Fruit fly (Drosophila melanogaster) whole organism, embryonic: ENCODE measurements around the gene Ufd4.

ENCODE experiments used
- Awh ChIP-seq: fragments of 200-800 bp; sonication (Bioruptor generic); IDR thresholded peaks from 2 replicates; pipeline ENCODE4, ENCODE4 v1.3.6; 2022; ENCODE audit warnings: missing biosample characterization, missing genetic modification characterization
- BtbVII ChIP-seq: fragments of 200-800 bp; sonication (Bioruptor generic); optimal IDR thresholded peaks from 3 replicates; lab custom pipeline; 2017; ENCODE audit warnings: missing biosample characterization, mild to moderate bottlenecking, missing genetic modification characterization
- CG10274 ChIP-seq: fragments of 200-800 bp; sonication (Bioruptor generic); optimal IDR thresholded peaks from 3 replicates; lab custom pipeline; 2017; ENCODE audit warnings: missing biosample characterization, mild to moderate bottlenecking, missing genetic modification characterization
- CG10321 ChIP-seq: fragments of 200-800 bp; sonication (Bioruptor generic); IDR thresholded peaks from 2 replicates; pipeline ENCODE4 v1.3.6; 2022; ENCODE audit warnings: missing biosample characterization, missing genetic modification characterization
- CG10366 ChIP-seq: fragments of 200-800 bp; sonication (Bioruptor generic); IDR thresholded peaks from 2 replicates; pipeline ENCODE4 v1.3.6; 2022; ENCODE audit warnings: missing biosample characterization, missing genetic modification characterization
- CG10654 ChIP-seq: fragments of 200-800 bp; sonication (Bioruptor generic); optimal IDR thresholded peaks from 2 replicates; lab custom pipeline; 2016; ENCODE audit warnings: missing biosample characterization, missing genetic modification characterization
- CG12659 ChIP-seq: fragments of 200-800 bp; sonication (Bioruptor generic); optimal IDR thresholded peaks from 3 replicates; lab custom pipeline; 2017; ENCODE audit warnings: mild to moderate bottlenecking, missing biosample characterization, missing genetic modification reagents, missing genetic modification characterization
- CG12744 ChIP-seq: fragments of 200-800 bp; sonication (Bioruptor generic); optimal IDR thresholded peaks from 2 replicates; lab custom pipeline; 2016; ENCODE audit warnings: missing biosample characterization, missing genetic modification characterization
- CG15514 ChIP-seq: fragments of 200-800 bp; sonication (Bioruptor generic); optimal IDR thresholded peaks from 3 replicates; lab custom pipeline; 2017; ENCODE audit warnings: missing biosample characterization, missing genetic modification characterization, mild to moderate bottlenecking, moderate library complexity, missing genetic modification reagents
- CG1647 ChIP-seq: fragments of 200-800 bp; sonication (Bioruptor generic); optimal IDR thresholded peaks from 3 replicates; lab custom pipeline; 2016; ENCODE audit warnings: missing biosample characterization, missing genetic modification characterization
- CG17568 ChIP-seq: fragments of 200-800 bp; sonication (Bioruptor generic); optimal IDR thresholded peaks from 2 replicates; lab custom pipeline; 2018; ENCODE audit warnings: missing biosample characterization, mild to moderate bottlenecking, missing genetic modification characterization, moderate library complexity
- CG30431 ChIP-seq: fragments of 200-800 bp; sonication (Bioruptor generic); optimal IDR thresholded peaks from 2 replicates; lab custom pipeline; 2017; ENCODE audit warnings: missing biosample characterization, missing genetic modification characterization
- CG31388 ChIP-seq: fragments of 200-800 bp; sonication (Bioruptor generic); optimal IDR thresholded peaks from 2 replicates; lab custom pipeline; 2016; ENCODE audit warnings: missing biosample characterization, missing genetic modification characterization
- CG31441 ChIP-seq: fragments of 200-800 bp; sonication (Bioruptor generic); IDR thresholded peaks from 2 replicates; pipeline ENCODE4 v1.3.6; 2022; ENCODE audit warnings: missing biosample characterization, missing genetic modification characterization
- CG32767 ChIP-seq: fragments of 200-800 bp; sonication (Bioruptor generic); IDR thresholded peaks from 2 replicates; pipeline ENCODE4 v1.3.6; 2022; ENCODE audit warnings: missing biosample characterization, missing genetic modification characterization
- CG3847 ChIP-seq: fragments of 200-800 bp; sonication (Bioruptor generic); IDR thresholded peaks from 2 replicates; pipeline ENCODE4 v1.3.6; 2022; ENCODE audit warnings: missing biosample characterization, missing genetic modification characterization
- CG7987 ChIP-seq: fragments of 200-800 bp; sonication (Bioruptor generic); optimal IDR thresholded peaks from 2 replicates; lab custom pipeline; 2018; ENCODE audit warnings: missing biosample characterization, mild to moderate bottlenecking, missing genetic modification characterization, moderate library complexity
- CG8359 ChIP-seq: fragments of 200-800 bp; sonication (Bioruptor generic); optimal IDR thresholded peaks from 2 replicates; lab custom pipeline; 2017; ENCODE audit warnings: missing biosample characterization, mild to moderate bottlenecking, missing genetic modification characterization, borderline replicate concordance
- CG9437 ChIP-seq: fragments of 200-800 bp; sonication (Bioruptor generic); optimal IDR thresholded peaks from 2 replicates; lab custom pipeline; 2018; ENCODE audit warnings: missing biosample characterization, mild to moderate bottlenecking, missing genetic modification characterization
- CHES-1-like ChIP-seq: fragments of 200-800 bp; sonication (Bioruptor generic); optimal IDR thresholded peaks from 2 replicates; lab custom pipeline; 2016; ENCODE audit warnings: missing biosample characterization, missing genetic modification characterization
- Dip3 ChIP-seq: fragments of 200-800 bp; sonication (Bioruptor generic); optimal IDR thresholded peaks from 3 replicates; lab custom pipeline; 2016; ENCODE audit warnings: missing biosample characterization, missing genetic modification characterization
- Dp ChIP-seq: fragments of 200-800 bp; sonication (Bioruptor generic); optimal IDR thresholded peaks from 2 replicates; lab custom pipeline; 2018; ENCODE audit warnings: missing biosample characterization, mild to moderate bottlenecking, missing genetic modification characterization, moderate library complexity
- E2f1 ChIP-seq: fragments of 200-800 bp; sonication (Bioruptor generic); IDR thresholded peaks from 2 replicates; pipeline ENCODE4 v1.3.6; 2022; ENCODE audit warnings: missing biosample characterization, missing genetic modification characterization
- Fer1 ChIP-seq: fragments of 200-800 bp; sonication (Bioruptor generic); optimal IDR thresholded peaks from 2 replicates; lab custom pipeline; 2017; ENCODE audit warnings: missing biosample characterization, mild to moderate bottlenecking, missing genetic modification characterization
- HLH3B ChIP-seq: fragments of 200-800 bp; sonication (Bioruptor generic); IDR thresholded peaks from 2 replicates; pipeline ENCODE4 v1.3.6; 2022; ENCODE audit warnings: missing biosample characterization, missing genetic modification characterization
- Hr39 ChIP-seq: fragments of >200 bp; optimal IDR thresholded peaks from 2 replicates; lab custom pipeline; 2017
- Kr ChIP-seq: fragments of 200-800 bp; sonication (Bioruptor generic); optimal IDR thresholded peaks from 2 replicates; lab custom pipeline; 2017; ENCODE audit warnings: missing biosample characterization, mild to moderate bottlenecking, missing genetic modification characterization
- Optix ChIP-seq: fragments of 200-800 bp; sonication (Bioruptor generic); IDR thresholded peaks from 3 replicates; pipeline ENCODE4 v1.3.6; 2022; ENCODE audit warnings: missing biosample characterization, missing genetic modification characterization
- Ravus ChIP-seq: fragments of 200-800 bp; sonication (Bioruptor generic); IDR thresholded peaks from 2 replicates; pipeline ENCODE4 v1.3.6; 2022; ENCODE audit warnings: missing biosample characterization, missing genetic modification characterization
- Rx ChIP-seq: fragments of 200-800 bp; sonication (Bioruptor generic); IDR thresholded peaks from 2 replicates; pipeline ENCODE4 v1.3.6; 2022; ENCODE audit warnings: missing biosample characterization, missing genetic modification characterization
- Spps ChIP-seq: fragments of 200-800 bp; sonication (Bioruptor generic); optimal IDR thresholded peaks from 2 replicates; lab custom pipeline; 2018; ENCODE audit warnings: missing biosample characterization, mild to moderate bottlenecking, missing genetic modification characterization
- ase ChIP-seq: fragments of 200-800 bp; sonication (Bioruptor generic); IDR thresholded peaks from 3 replicates; pipeline ENCODE4 v1.3.6; 2022; ENCODE audit warnings: missing biosample characterization, missing genetic modification characterization
- ash1 ChIP-seq: fragments of 200-800 bp; sonication (Bioruptor generic); optimal IDR thresholded peaks from 2 replicates; lab custom pipeline; 2018; ENCODE audit warnings: missing biosample characterization, mild to moderate bottlenecking, missing genetic modification characterization
- az2 ChIP-seq: fragments of 200-800 bp; sonication (Bioruptor generic); optimal IDR thresholded peaks from 3 replicates; lab custom pipeline; 2016; ENCODE audit warnings: missing biosample characterization, missing genetic modification characterization
- bbx ChIP-seq: fragments of 200-800 bp; sonication (Bioruptor generic); IDR thresholded peaks from 2 replicates; pipeline ENCODE4 v1.3.6; 2022; ENCODE audit warnings: missing biosample characterization, missing genetic modification characterization; ENCODE audit not compliant: partially characterized antibody
- bsh ChIP-seq, 2 experiments: fragments of 200-800 bp; sonication (Bioruptor generic); optimal IDR thresholded peaks; 2 replicates each; lab custom pipeline; 2017 to 2018; ENCODE audit warnings: mild to moderate bottlenecking in 2 of 2, missing biosample characterization in 2 of 2, missing genetic modification characterization in 2 of 2, moderate library complexity in 1 of 2
- cato ChIP-seq: fragments of 200-800 bp; sonication (Bioruptor generic); optimal IDR thresholded peaks from 2 replicates; lab custom pipeline; 2016; ENCODE audit warnings: missing biosample characterization, missing genetic modification characterization, borderline replicate concordance
- cg ChIP-seq: fragments of 200-800 bp; sonication (Bioruptor generic); optimal IDR thresholded peaks from 3 replicates; lab custom pipeline; 2019; ENCODE audit warnings: missing biosample characterization, mild to moderate bottlenecking, missing genetic modification characterization, moderate library complexity
- ci ChIP-seq: fragments of 200-800 bp; sonication (Bioruptor generic); IDR thresholded peaks from 3 replicates; pipeline ENCODE4 v1.3.6; 2022; ENCODE audit warnings: missing biosample characterization, missing genetic modification characterization
- emc ChIP-seq: fragments of 200-800 bp; sonication (Bioruptor generic); optimal IDR thresholded peaks from 2 replicates; lab custom pipeline; 2016; ENCODE audit warnings: missing biosample characterization, missing genetic modification characterization
- ems ChIP-seq: fragments of 200-800 bp; sonication (Bioruptor generic); optimal IDR thresholded peaks from 3 replicates; lab custom pipeline; 2016; ENCODE audit warnings: missing biosample characterization, missing genetic modification characterization
- eve ChIP-seq, 2 experiments: fragments of >200 bp; optimal IDR thresholded peaks; 2 replicates each; lab custom pipeline; 2017; ENCODE audit warnings: missing biosample characterization in 2 of 2, missing genetic modification characterization in 2 of 2
- fu2 ChIP-seq: fragments of 200-800 bp; sonication (Bioruptor generic); optimal IDR thresholded peaks from 2 replicates; lab custom pipeline; 2016; ENCODE audit warnings: missing biosample characterization, missing genetic modification characterization
- gfzf ChIP-seq: fragments of 200-800 bp; sonication (Bioruptor generic); optimal IDR thresholded peaks from 2 replicates; lab custom pipeline; 2016; ENCODE audit warnings: missing biosample characterization, mild to moderate bottlenecking, missing genetic modification characterization, moderate library complexity
- ham ChIP-seq: fragments of 200-800 bp; sonication (Bioruptor generic); IDR thresholded peaks from 2 replicates; pipeline ENCODE4 v1.3.6; 2022; ENCODE audit warnings: missing biosample characterization, missing genetic modification characterization
- insv ChIP-seq, 2 experiments: fragments of 200-800 bp; sonication (Bioruptor generic); optimal IDR thresholded peaks; 3 replicates each; lab custom pipeline; 2016 to 2018; ENCODE audit warnings: missing biosample characterization in 2 of 2, missing genetic modification characterization in 2 of 2
- mam ChIP-seq: fragments of 200-800 bp; sonication (Bioruptor generic); optimal IDR thresholded peaks from 3 replicates; lab custom pipeline; 2016; ENCODE audit warnings: missing biosample characterization, missing genetic modification characterization
- pfk ChIP-seq: fragments of 200-800 bp; sonication (Bioruptor generic); optimal IDR thresholded peaks from 2 replicates; lab custom pipeline; 2018; ENCODE audit warnings: missing biosample characterization, mild to moderate bottlenecking, missing genetic modification characterization, moderate library complexity
- pho ChIP-seq: fragments of 200-800 bp; sonication (Bioruptor generic); optimal IDR thresholded peaks from 2 replicates; lab custom pipeline; 2016; ENCODE audit warnings: missing biosample characterization, missing genetic modification characterization
- psq ChIP-seq: fragments of 200-800 bp; sonication (Bioruptor generic); optimal IDR thresholded peaks from 2 replicates; lab custom pipeline; 2017; ENCODE audit warnings: missing biosample characterization, missing genetic modification characterization
- rib ChIP-seq: fragments of 200-800 bp; sonication (Bioruptor generic); IDR thresholded peaks from 2 replicates; pipeline ENCODE4 v1.3.6; 2022; ENCODE audit warnings: missing biosample characterization, missing genetic modification characterization
- row ChIP-seq: fragments of 200-800 bp; sonication (Bioruptor generic); IDR thresholded peaks from 3 replicates; pipeline ENCODE4 v1.3.6; 2022; ENCODE audit warnings: missing biosample characterization, missing genetic modification characterization
- sqz ChIP-seq: fragments of 200-800 bp; sonication (Bioruptor generic); optimal IDR thresholded peaks from 3 replicates; lab custom pipeline; 2018; ENCODE audit warnings: missing biosample characterization, mild to moderate bottlenecking, missing genetic modification characterization

The Ufd4 gene

dm6 chr2L:10265129-10265528 lies 27.0 kb downstream of the Ufd4 start, which contains the start of gene Mob3 (continued):
- TF ChIP-seq CG12744 (GFP tag; lab: Kevin White, UChicago), result no peak
- peak; percentile 33 for TF ChIP-seq CG17568
- TF ChIP-seq Ravus (GFP tag; lab: Robert Waterston, UW), result no peak
- no peak for TF ChIP-seq CG7987
- TF ChIP-seq ci (GFP tag; lab: Robert Waterston, UW), result no peak
- TF ChIP-seq ems (GFP tag; lab: Kevin White, UChicago), result no peak
- no peak for TF ChIP-seq CG8359 (GFP tag; lab: Kevin White, UChicago)
- peak; percentile 42; the same call in 1 of the 3 replicates for TF ChIP-seq row
- no peak for TF ChIP-seq cato (GFP tag; lab: Kevin White, UChicago)
- no peak for TF ChIP-seq gfzf (GFP tag; lab: Kevin White, UChicago)
- TF ChIP-seq CG12659 (GFP tag; lab: Kevin White, UChicago), result peak; percentile 31
- no peak for TF ChIP-seq CG10654 (GFP tag; lab: Kevin White, UChicago)
- no peak for TF ChIP-seq CG9437
- no peak for TF ChIP-seq HLH3B (GFP tag; lab: Robert Waterston, UW)
- TF ChIP-seq CG1647, result no peak
- TF ChIP-seq cg (GFP tag; lab: Kevin White, UChicago), result no peak
- no peak for TF ChIP-seq CHES-1-like (GFP tag; lab: Kevin White, UChicago)
- TF ChIP-seq az2, result no peak
- no peak for TF ChIP-seq ase (GFP tag; lab: Robert Waterston, UW)
- no peak for TF ChIP-seq BtbVII (GFP tag; lab: Kevin White, UChicago)
- TF ChIP-seq CG31388 (GFP tag; lab: Kevin White, UChicago), result no peak
- TF ChIP-seq CG32767 (GFP tag; lab: Robert Waterston, UW), result no peak
- no peak for TF ChIP-seq pho (GFP tag; lab: Kevin White, UChicago)
- TF ChIP-seq Dip3 (GFP tag; lab: Kevin White, UChicago), result no peak
- no peak for TF ChIP-seq CG10321 (GFP tag; lab: Robert Waterston, UW)
- no peak for TF ChIP-seq CG31441 (GFP tag; lab: Robert Waterston, UW)
- no peak for TF ChIP-seq ash1 (GFP tag; lab: Kevin White, UChicago)
- no peak for TF ChIP-seq CG3847
- TF ChIP-seq ham, result no peak
- no peak for TF ChIP-seq CG10274 (GFP tag; lab: Kevin White, UChicago)
- no peak for TF ChIP-seq sqz (GFP tag; lab: Kevin White, UChicago)
- TF ChIP-seq CG30431, result no peak
- TF ChIP-seq insv (GFP tag; optimal IDR thresholded peaks at IDR 0.05; lab: Kevin White, UChicago), result no peak
- no peak for TF ChIP-seq Spps (tag; lab: Kevin White, UChicago)
- TF ChIP-seq mam, result no peak
- no peak for TF ChIP-seq Hr39 (lab: Kevin White, UChicago)
- no peak for TF ChIP-seq Rx (GFP tag; lab: Robert Waterston, UW)
- no peak for TF ChIP-seq psq (GFP tag; lab: Kevin White, UChicago)
- TF ChIP-seq CG15514 (GFP tag; lab: Kevin White, UChicago), result no peak
- no peak for TF ChIP-seq emc
- no peak for TF ChIP-seq Fer1
- TF ChIP-seq Awh, result no peak
- TF ChIP-seq pfk (GFP tag; lab: Kevin White, UChicago), result peak; percentile 95
- peak; percentile 34; the same call in 1 of the 2 replicates for TF ChIP-seq bbx (GFP tag; lab: Robert Waterston, UW)
- TF ChIP-seq fu2 (GFP tag; lab: Kevin White, UChicago), result no peak
- TF ChIP-seq CG10366 (GFP tag; lab: Robert Waterston, UW), result no peak
- TF ChIP-seq Dp (GFP tag; lab: Kevin White, UChicago), result no peak
- no peak for TF ChIP-seq Optix (GFP tag; lab: Robert Waterston, UW)
- TF ChIP-seq E2f1 (GFP tag; lab: Robert Waterston, UW), result no peak
- peak in 1 of 2 experiments; percentile 56 for TF ChIP-seq eve (GFP tag; optimal IDR thresholded peaks at IDR 0.05; lab: Kevin White, UChicago)
- TF ChIP-seq bsh (GFP tag; optimal IDR thresholded peaks at IDR 0.05; lab: Kevin White, UChicago), result no peak
- TF ChIP-seq Kr (GFP tag; lab: Kevin White, UChicago), result no peak
- TF ChIP-seq rib, result no peak
